Worm (Caenorhabditis elegans) whole organism, L4 larva: ENCODE results near the gene fbxb-48.

ENCODE experiments used
- Y48G9A.11 ChIP-seq: fragments of 200-800 bp; sonication (Bioruptor generic); IDR thresholded peaks from 2 replicates; pipeline ENCODE4 v1.3.6; 2022; ENCODE audit warnings: missing genetic modification reagents, missing genetic modification characterization, missing compliant biosample characterization
- Y5F2A.4 ChIP-seq: fragments of 200-800 bp; sonication (Bioruptor generic); optimal IDR thresholded peaks from 2 replicates; lab custom pipeline; 2018; ENCODE audit warnings: mild to moderate bottlenecking, missing genetic modification characterization, missing compliant biosample characterization
- Y75B8A.6 ChIP-seq: fragments of 200-800 bp; sonication (Bioruptor generic); IDR thresholded peaks from 2 replicates; pipeline ENCODE4 v1.3.6; 2022; ENCODE audit warnings: missing genetic modification reagents, missing genetic modification characterization, missing compliant biosample characterization
- aha-1 ChIP-seq: fragments of 150-350 bp; peaks from one replicate; lab custom pipeline; 2014; ENCODE audit warnings: missing biosample characterization, missing genetic modification characterization
- attf-4 ChIP-seq: sonication (generic microtip); optimal IDR thresholded peaks from 3 replicates; lab custom pipeline; 2017; ENCODE audit warnings: missing biosample characterization, missing genetic modification characterization
- ceh-28 ChIP-seq: fragments of 150-350 bp; optimal IDR thresholded peaks from 2 replicates; lab custom pipeline; 2014; ENCODE audit warnings: missing biosample characterization, missing genetic modification reagents, missing genetic modification characterization
- ceh-44 ChIP-seq: fragments of 200-800 bp; sonication (Bioruptor generic); IDR thresholded peaks from 2 replicates; pipeline ENCODE4 v1.3.6; 2022; ENCODE audit warnings: missing genetic modification reagents, missing genetic modification characterization, missing compliant biosample characterization
- ceh-62 ChIP-seq: sonication (generic microtip); optimal IDR thresholded peaks from 2 replicates; lab custom pipeline; 2017; ENCODE audit warnings: missing biosample characterization, missing genetic modification characterization
- ceh-82 ChIP-seq: sonication (generic microtip); optimal IDR thresholded peaks from 2 replicates; lab custom pipeline; 2017; ENCODE audit warnings: missing biosample characterization, missing genetic modification characterization
- daf-12 ChIP-seq: fragments of 150-350 bp; optimal IDR thresholded peaks from 2 replicates; lab custom pipeline; 2014; ENCODE audit warnings: missing biosample characterization, missing genetic modification reagents, missing genetic modification characterization
- dmd-8 ChIP-seq: fragments of 200-800 bp; sonication (Bioruptor generic); IDR thresholded peaks from 2 replicates; pipeline ENCODE4 v1.3.6; 2022; ENCODE audit warnings: missing genetic modification characterization, missing compliant biosample characterization
- egl-27 ChIP-seq: sonication (generic microtip); optimal IDR thresholded peaks from 3 replicates; lab custom pipeline; 2017; ENCODE audit warnings: missing biosample characterization, missing genetic modification reagents, missing genetic modification characterization
- egl-43 ChIP-seq: fragments of 200-800 bp; sonication (Bioruptor generic); IDR thresholded peaks from 2 replicates; pipeline ENCODE4 v1.3.6; 2022; ENCODE audit warnings: missing genetic modification reagents, missing genetic modification characterization, missing compliant biosample characterization
- fkh-10 ChIP-seq: fragments of 150-350 bp; optimal IDR thresholded peaks from 2 replicates; lab custom pipeline; 2014; ENCODE audit warnings: missing biosample characterization, missing genetic modification reagents, missing genetic modification characterization
- fos-1 ChIP-seq: fragments of 150-350 bp; optimal IDR thresholded peaks from 2 replicates; lab custom pipeline; 2014; ENCODE audit warnings: missing biosample characterization, missing genetic modification characterization
- gei-8 ChIP-seq: fragments of 200-800 bp; sonication (Bioruptor generic); optimal IDR thresholded peaks from 2 replicates; lab custom pipeline; 2018; ENCODE audit warnings: mild to moderate bottlenecking, missing genetic modification characterization, missing compliant biosample characterization
- lim-7 ChIP-seq: fragments of 200-800 bp; sonication (Bioruptor generic); IDR thresholded peaks from 2 replicates; pipeline ENCODE4 v1.3.6; 2022; ENCODE audit warnings: missing genetic modification characterization, missing compliant biosample characterization
- lin-1 ChIP-seq: fragments of 200-800 bp; sonication (Bioruptor generic); IDR thresholded peaks from 2 replicates; pipeline ENCODE4 v1.3.6; 2022; ENCODE audit warnings: missing genetic modification reagents, missing genetic modification characterization, missing compliant biosample characterization
- lsy-2 ChIP-seq, 2 experiments: fragments of 150-350 bp in 1 of 2; sonication (generic microtip) in 1 of 2; optimal IDR thresholded peaks; 2 replicates each; lab custom pipeline; 2014 to 2017; ENCODE audit warnings: missing biosample characterization in 2 of 2, missing genetic modification characterization in 2 of 2
- madf-5 ChIP-seq, 2 experiments: fragments of 200-800 bp; sonication (Bioruptor generic); IDR thresholded peaks; 2 replicates each; pipeline ENCODE4 v1.3.6; 2022; ENCODE audit warnings: missing compliant biosample characterization in 2 of 2, missing genetic modification characterization in 2 of 2
- madf-9 ChIP-seq: fragments of 200-800 bp; sonication (Bioruptor generic); conservative IDR thresholded peaks from 2 replicates; pipeline ENCODE4 v1.3.6; 2022; ENCODE audit warnings: missing genetic modification reagents, missing genetic modification characterization, missing compliant biosample characterization
- mep-1 ChIP-seq: fragments of 150-350 bp; sonication (generic microtip); optimal IDR thresholded peaks from 3 replicates; lab custom pipeline; 2014; ENCODE audit warnings: missing biosample characterization, missing genetic modification characterization
- mxl-2 ChIP-seq: fragments of 200-800 bp; sonication (Bioruptor generic); conservative IDR thresholded peaks from 2 replicates; pipeline ENCODE4 v1.3.6; 2022; ENCODE audit warnings: missing genetic modification reagents, missing genetic modification characterization, missing compliant biosample characterization
- nhr-111 ChIP-seq: fragments of 200-800 bp; sonication (Bioruptor generic); optimal IDR thresholded peaks from 2 replicates; lab custom pipeline; 2018; ENCODE audit warnings: mild to moderate bottlenecking, missing genetic modification characterization, missing compliant biosample characterization
- nhr-28 ChIP-seq: fragments of 150-350 bp; optimal IDR thresholded peaks from 2 replicates; lab custom pipeline; 2014; ENCODE audit warnings: missing biosample characterization, missing genetic modification characterization
- nhr-41 ChIP-seq: fragments of 200-800 bp; sonication (Bioruptor generic); IDR thresholded peaks from 2 replicates; pipeline ENCODE4 v1.3.6; 2022; ENCODE audit warnings: missing genetic modification reagents, missing genetic modification characterization, missing compliant biosample characterization
- nhr-6 ChIP-seq: fragments of 150-350 bp; optimal IDR thresholded peaks from 2 replicates; lab custom pipeline; 2014; ENCODE audit warnings: missing biosample characterization, missing genetic modification characterization
- nhr-77 ChIP-seq: fragments of 150-350 bp; optimal IDR thresholded peaks from 2 replicates; lab custom pipeline; 2014; ENCODE audit warnings: missing biosample characterization, missing genetic modification characterization
- pha-4 ChIP-seq, 2 experiments: fragments of 150-350 bp in 1 of 2; fragments of 200-800 bp in 1 of 2; sonication (Bioruptor generic) in 1 of 2; IDR thresholded peaks in 1 of 2; optimal IDR thresholded peaks in 1 of 2; 2 replicates each; pipeline versions ENCODE4 v1.3.6 to Lab custom; 2014 to 2022; ENCODE audit warnings: missing genetic modification characterization in 2 of 2, missing genetic modification reagents in 2 of 2, missing biosample characterization in 1 of 2, missing compliant biosample characterization in 1 of 2
- php-3 ChIP-seq: fragments of 200-800 bp; sonication (Bioruptor generic); IDR thresholded peaks from 2 replicates; pipeline ENCODE4 v1.3.6; 2022; ENCODE audit warnings: missing genetic modification reagents, missing genetic modification characterization, missing compliant biosample characterization
- pqm-1 ChIP-seq: sonication (generic microtip); optimal IDR thresholded peaks from 2 replicates; lab custom pipeline; 2017; ENCODE audit warnings: missing biosample characterization, missing genetic modification characterization
- set-16 ChIP-seq: fragments of 200-800 bp; sonication (Bioruptor generic); IDR thresholded peaks from 2 replicates; pipeline ENCODE4 v1.3.6; 2022; ENCODE audit warnings: missing genetic modification reagents, missing genetic modification characterization, missing compliant biosample characterization
- snpc-1.2 ChIP-seq: fragments of 200-800 bp; sonication (Bioruptor generic); IDR thresholded peaks from 2 replicates; pipeline ENCODE4 v1.3.6; 2022; ENCODE audit warnings: missing genetic modification reagents, missing genetic modification characterization, missing compliant biosample characterization
- tra-1 ChIP-seq: fragments of 200-800 bp; sonication (Bioruptor generic); IDR thresholded peaks from 2 replicates; pipeline ENCODE4 v1.3.6; 2022; ENCODE audit warnings: missing genetic modification reagents, missing genetic modification characterization, missing compliant biosample characterization
- unc-130 ChIP-seq: sonication (generic microtip); optimal IDR thresholded peaks from 2 replicates; lab custom pipeline; 2016; ENCODE audit warnings: missing genetic modification reagents, missing genetic modification characterization, missing compliant biosample characterization
- unc-62 ChIP-seq, 3 experiments: fragments of 150-350 bp in 1 of 3; sonication (generic microtip); optimal IDR thresholded peaks in 2 of 3; peaks in 1 of 3; 1 replicate in 1 of 3; 2 replicates in 2 of 3; lab custom pipeline; 2014 to 2017; ENCODE audit warnings: missing biosample characterization in 3 of 3, missing genetic modification characterization in 3 of 3, missing genetic modification reagents in 3 of 3, missing genotype in 1 of 3

The fbxb-48 gene

ce11 chrII:1682218-1682617 lies 36.8 kb downstream of the fbxb-48 start, which contains the start of gene fbxb-26:
Gene fbxb-26 (plus strand): TSS chrII:1682518.
- TF ChIP-seq php-3 (GFP tag; lab: Robert Waterston, UW) (no peak), mxl-2 (GFP tag; lab: Robert Waterston, UW) (no peak), mep-1 (no peak), ceh-28 (tag; lab: Kevin White, UChicago) (no peak), lin-1 (GFP tag; lab: Robert Waterston, UW) (no peak), madf-5 (GFP tag; IDR thresholded peaks at IDR 0.05; lab: Robert Waterston, UW) (no peak), nhr-28 (tag; lab: Kevin White, UChicago) (no peak), egl-27 (tag; lab: Kevin White, UChicago) (no peak), Y5F2A.4 (no peak), fos-1 (tag; lab: Kevin White, UChicago) (no peak), ceh-82 (tag; lab: Kevin White, UChicago) (no peak), attf-4 (tag; lab: Kevin White, UChicago) (no peak), pqm-1 (tag; lab: Kevin White, UChicago) (no peak), Y75B8A.6 (no peak)

- no peak for TF ChIP-seq unc-130
- TF ChIP-seq ceh-44 (GFP tag; lab: Robert Waterston, UW), result no peak
- TF ChIP-seq pqm-1 (tag; lab: Kevin White, UChicago), result no peak
- TF ChIP-seq ceh-82 (tag; lab: Kevin White, UChicago), result no peak
- no peak for TF ChIP-seq snpc-1.2
- no peak for TF ChIP-seq lsy-2 (tag; optimal IDR thresholded peaks at IDR 0.05; lab: Kevin White, UChicago)
- TF ChIP-seq Y5F2A.4, result no peak
- no peak for TF ChIP-seq egl-43 (GFP tag; lab: Robert Waterston, UW)
- TF ChIP-seq ceh-62 (tag; lab: Kevin White, UChicago), result no peak
- TF ChIP-seq nhr-28 (tag; lab: Kevin White, UChicago), result no peak
- TF ChIP-seq Y48G9A.11, result no peak
- no peak for TF ChIP-seq nhr-6 (tag; lab: Kevin White, UChicago)
- TF ChIP-seq pha-4 (GFP tag; IDR thresholded peaks at IDR 0.05; lab: Robert Waterston, UW), result no peak
- no peak for TF ChIP-seq pha-4 (tag; optimal IDR thresholded peaks at IDR 0.05; lab: Kevin White, UChicago)
- TF ChIP-seq Y75B8A.6, result no peak
- no peak for TF ChIP-seq madf-9 (GFP tag; lab: Robert Waterston, UW)
- no peak for TF ChIP-seq nhr-111 (GFP tag; lab: Kevin White, UChicago)
Observed at ce11 chrII:1679081-1679480, 40.0 kb downstream of the fbxb-48 start, which contains the start of gene irld-36. Gene irld-36 (plus strand): TSS chrII:1679381.

ce11 chrII:1676088-1676487 lies 43.0 kb downstream of the fbxb-48 start, which contains the start of gene fbxb-17:
Gene fbxb-17 (plus strand): TSS chrII:1676388.
- TF ChIP-seq pha-4 (GFP tag; IDR thresholded peaks at IDR 0.05; lab: Robert Waterston, UW) (no peak), pha-4 (tag; optimal IDR thresholded peaks at IDR 0.05; lab: Kevin White, UChicago) (no peak), tra-1 (GFP tag; lab: Robert Waterston, UW) (no peak), daf-12 (tag; lab: Kevin White, UChicago) (no peak), unc-62 (GFP tag; optimal IDR thresholded peaks at IDR 0.05 in 1 of 2; lab: Kevin White, UChicago) (peak in 1 of 2 experiments; percentile 5), unc-62 (tag; optimal IDR thresholded peaks at IDR 0.05; lab: Kevin White, UChicago) (no peak), gei-8 (GFP tag; lab: Kevin White, UChicago) (no peak), lim-7 (no peak), snpc-1.2 (no peak), nhr-77 (no peak)

- TF ChIP-seq fkh-10 (GFP tag; lab: Kevin White, UChicago) (no peak), nhr-41 (GFP tag; lab: Robert Waterston, UW) (no peak), dmd-8 (no peak), aha-1 (tag; lab: Kevin White, UChicago) (peak; percentile 54), set-16 (GFP tag; lab: Robert Waterston, UW) (peak; percentile 68; the same call in 1 of the 2 replicates)
Observed at ce11 chrII:1672673-1673072, 46.4 kb downstream of the fbxb-48 start.
